Fruit fly (Drosophila melanogaster) whole organism, pupa: Measurements from ENCODE around the gene CG8004.

Experiments used
- CG34367 ChIP-seq: fragments of 200-800 bp; sonication (Bioruptor generic); optimal IDR thresholded peaks from 2 replicates; lab custom pipeline; 2018; ENCODE audit warnings: missing biosample characterization, mild to moderate bottlenecking, missing genetic modification characterization
- CG8159 ChIP-seq: fragments of 200-800 bp; sonication (Bioruptor generic); optimal IDR thresholded peaks from 3 replicates; lab custom pipeline; 2018; ENCODE audit warnings: missing biosample characterization, mild to moderate bottlenecking, missing genetic modification characterization, moderate library complexity
- CG8301 ChIP-seq: fragments of 200-800 bp; sonication (Bioruptor generic); optimal IDR thresholded peaks from 2 replicates; lab custom pipeline; 2018; ENCODE audit warnings: missing biosample characterization, mild to moderate bottlenecking, missing genetic modification characterization
- Ets98B ChIP-seq: fragments of 200-800 bp; sonication (Bioruptor generic); IDR thresholded peaks from 2 replicates; pipeline ENCODE4 v1.3.6; 2022; ENCODE audit warnings: missing biosample characterization, missing genetic modification characterization
- rn ChIP-seq: fragments of 200-800 bp; sonication (Bioruptor generic); IDR thresholded peaks from 2 replicates; pipeline ENCODE4 v1.3.6; 2022; ENCODE audit warnings: missing biosample characterization, missing genetic modification characterization

DNA sequence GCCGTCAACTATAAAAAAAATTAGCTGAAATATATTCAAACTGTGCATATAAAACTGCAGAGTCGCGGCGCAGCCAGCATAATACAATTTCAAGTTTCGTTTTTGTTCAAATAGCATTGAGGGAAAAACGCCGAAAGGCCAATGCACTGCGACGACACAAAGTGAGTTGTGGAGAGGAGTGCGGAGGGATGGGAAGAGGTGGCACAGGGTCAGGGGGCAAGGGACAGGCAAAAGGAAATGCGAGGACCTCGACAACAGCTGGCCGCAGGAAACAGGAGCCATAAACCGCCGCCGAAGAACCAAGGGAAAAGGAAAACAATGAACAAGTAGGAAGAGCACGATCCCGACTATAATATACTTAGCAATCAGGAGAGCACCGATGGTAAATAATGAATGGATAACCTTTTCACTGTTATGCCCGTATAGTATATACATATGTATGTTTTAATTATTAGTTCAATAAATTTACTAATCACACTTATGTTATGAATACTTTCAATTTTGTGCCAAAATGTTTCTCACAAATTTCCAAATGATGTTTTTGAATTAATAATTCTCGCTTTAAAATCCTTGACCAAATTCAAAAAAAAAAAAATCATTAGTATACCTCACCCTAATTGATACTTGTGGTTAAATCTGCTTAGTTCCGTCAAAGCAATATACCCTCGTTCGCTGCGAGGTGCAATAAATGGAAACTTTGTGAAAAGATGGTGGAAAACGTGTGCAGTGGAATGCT, 29.6 kb downstream of the CG8004 start:
- TF ChIP-seq CG34367 (tag; lab: Kevin White, UChicago) (peak; percentile 29), rn (GFP tag; lab: Robert Waterston, UW) (no peak), CG8301 (peak; percentile 57), CG8159 (tag; lab: Kevin White, UChicago) (peak; percentile 38), Ets98B (GFP tag; lab: Robert Waterston, UW) (no peak)
